Worm (Caenorhabditis elegans) whole organism, L4 larva: ENCODE data around the gene iffb-1.

Source experiments
- F49E8.2 ChIP-seq: sonication (generic microtip); optimal IDR thresholded peaks from 2 replicates; lab custom pipeline; 2016; ENCODE audit warnings: missing compliant biosample characterization, mild to moderate bottlenecking, missing genetic modification characterization, borderline replicate concordance
- Y5F2A.4 ChIP-seq: fragments of 200-800 bp; sonication (Bioruptor generic); optimal IDR thresholded peaks from 2 replicates; lab custom pipeline; 2018; ENCODE audit warnings: mild to moderate bottlenecking, missing genetic modification characterization, missing compliant biosample characterization
- ceh-44 ChIP-seq: fragments of 200-800 bp; sonication (Bioruptor generic); IDR thresholded peaks from 2 replicates; pipeline ENCODE4 v1.3.6; 2022; ENCODE audit warnings: missing genetic modification reagents, missing genetic modification characterization, missing compliant biosample characterization
- cey-2 ChIP-seq: sonication (generic microtip); optimal IDR thresholded peaks from 3 replicates; lab custom pipeline; 2017; ENCODE audit warnings: missing genetic modification characterization, mild to moderate bottlenecking, missing compliant biosample characterization, antibody characterized with exemption, borderline replicate concordance; ENCODE audit not compliant: insufficient read depth
- lin-13 ChIP-seq: fragments of 150-350 bp; optimal IDR thresholded peaks from 2 replicates; lab custom pipeline; 2014; ENCODE audit warnings: missing biosample characterization, missing genetic modification reagents, missing genetic modification characterization
- lin-15B ChIP-seq: fragments of 150-350 bp; sonication (generic microtip); optimal IDR thresholded peaks from 3 replicates; lab custom pipeline; 2014; ENCODE audit warnings: missing biosample characterization, missing genetic modification characterization
- lin-29 ChIP-seq: fragments of 200-800 bp; sonication (Bioruptor generic); IDR thresholded peaks from 2 replicates; pipeline ENCODE4 v1.3.6; 2022; ENCODE audit warnings: missing genetic modification reagents, missing genetic modification characterization, missing compliant biosample characterization
- mdl-1 ChIP-seq, 2 experiments: fragments of 150-350 bp in 1 of 2; sonication (generic microtip) in 1 of 2; optimal IDR thresholded peaks; 2 replicates each; lab custom pipeline; 2014 to 2017; ENCODE audit warnings: missing biosample characterization in 2 of 2, missing genetic modification characterization in 2 of 2
- nhr-237 ChIP-seq: sonication (generic microtip); optimal IDR thresholded peaks from 2 replicates; lab custom pipeline; 2017; ENCODE audit warnings: missing biosample characterization, missing genetic modification characterization
- snpc-4 ChIP-seq: fragments of 150-350 bp; optimal IDR thresholded peaks from 2 replicates; lab custom pipeline; 2014; ENCODE audit warnings: missing biosample characterization, missing genetic modification characterization
- tra-1 ChIP-seq: fragments of 200-800 bp; sonication (Bioruptor generic); IDR thresholded peaks from 2 replicates; pipeline ENCODE4 v1.3.6; 2022; ENCODE audit warnings: missing genetic modification reagents, missing genetic modification characterization, missing compliant biosample characterization
- unc-130 ChIP-seq: sonication (generic microtip); optimal IDR thresholded peaks from 2 replicates; lab custom pipeline; 2016; ENCODE audit warnings: missing genetic modification reagents, missing genetic modification characterization, missing compliant biosample characterization
- zfp-2 ChIP-seq: sonication (generic microtip); optimal IDR thresholded peaks from 2 replicates; lab custom pipeline; 2016; ENCODE audit warnings: mild to moderate bottlenecking, missing genetic modification characterization, missing compliant biosample characterization
- zip-2 ChIP-seq: fragments of 150-350 bp; optimal IDR thresholded peaks from 2 replicates; lab custom pipeline; 2014; ENCODE audit warnings: missing biosample characterization, missing genetic modification characterization

- TF ChIP-seq Y5F2A.4 (GFP tag; lab: Kevin White, UChicago), result no peak
- no peak for TF ChIP-seq zfp-2 (tag; lab: Kevin White, UChicago)
- TF ChIP-seq mdl-1 (tag; optimal IDR thresholded peaks at IDR 0.05; lab: Kevin White, UChicago), result no peak
- TF ChIP-seq tra-1 (GFP tag; lab: Robert Waterston, UW), result no peak
- TF ChIP-seq lin-15B (tag; lab: Kevin White, UChicago), result no peak
- no peak for TF ChIP-seq unc-130 (GFP tag; lab: Kevin White, UChicago)
- TF ChIP-seq F49E8.2 (tag; lab: Kevin White, UChicago), result no peak
- no peak for TF ChIP-seq lin-13 (GFP tag; lab: Kevin White, UChicago)
- no peak for TF ChIP-seq snpc-4
- no peak for TF ChIP-seq ceh-44 (GFP tag; lab: Robert Waterston, UW)
- no peak for TF ChIP-seq lin-29 (GFP tag; lab: Robert Waterston, UW)
- TF ChIP-seq nhr-237 (tag; lab: Kevin White, UChicago), result no peak
- TF ChIP-seq cey-2 (tag; lab: Kevin White, UChicago), result no peak
- TF ChIP-seq zip-2, result no peak
Observed at ce11 chrIII:2343273-2343672, 29.0 kb downstream of the iffb-1 start, which contains the start of gene phf-5.
